Fruit fly (Drosophila melanogaster): ENCODE measurements around the gene Dyro.

Gene Dyro

dm6 chr3L:11306145-11307031 is 10.7 kb upstream of the Dyro start:
- TF ChIP-seq CG8478 (optimal IDR thresholded peaks at IDR 0.05) (no peak), CTCF (optimal IDR thresholded peaks at IDR 0.05) (no peak)

dm6 chr3L:11305316-11305715 is 9.6 kb upstream of the Dyro start:
- no peak for TF ChIP-seq CTCF (optimal IDR thresholded peaks at IDR 0.05)
- TF ChIP-seq CG8478 (optimal IDR thresholded peaks at IDR 0.05): no peak

dm6 chr3L:11303414-11304205 is 7.9 kb upstream of the Dyro start:
- no peak for TF ChIP-seq CTCF (optimal IDR thresholded peaks at IDR 0.05)
- TF ChIP-seq CG8478 (optimal IDR thresholded peaks at IDR 0.05): no peak

dm6 chr3L:11302906-11303305 is 7.2 kb upstream of the Dyro start:
- no peak for TF ChIP-seq CG8478 (optimal IDR thresholded peaks at IDR 0.05)
- no peak for TF ChIP-seq CTCF (optimal IDR thresholded peaks at IDR 0.05)

dm6 chr3L:11299216-11299615 is 3.5 kb upstream of the Dyro start:
- TF ChIP-seq CTCF (optimal IDR thresholded peaks at IDR 0.05) (no peak), CG8478 (optimal IDR thresholded peaks at IDR 0.05) (no peak)

dm6 chr3L:11298371-11299070 is 2.8 kb upstream of the Dyro start:
- TF ChIP-seq CG8478 (optimal IDR thresholded peaks at IDR 0.05): no peak
- no peak for TF ChIP-seq CTCF (optimal IDR thresholded peaks at IDR 0.05)

- TF ChIP-seq CTCF (optimal IDR thresholded peaks at IDR 0.05) (no peak), CG8478 (optimal IDR thresholded peaks at IDR 0.05) (no peak)
Observed at dm6 chr3L:11297595-11298370, 2.1 kb upstream of the Dyro start.

dm6 chr3L:11296801-11297177 is 1.1 kb upstream of the Dyro start:
- TF ChIP-seq CG8478 (optimal IDR thresholded peaks at IDR 0.05) (no peak), CTCF (optimal IDR thresholded peaks at IDR 0.05) (no peak)

- no peak for TF ChIP-seq CG8478 (optimal IDR thresholded peaks at IDR 0.05)
Observed at dm6 chr3L:11296150-11296800, 556 bp upstream of the Dyro start.

dm6 chr3L:11295164-11295516 is 579 bp downstream of the Dyro start:
- TF ChIP-seq CG8478 (optimal IDR thresholded peaks at IDR 0.05) (no peak), CTCF (optimal IDR thresholded peaks at IDR 0.05) (no peak)

- TF ChIP-seq CG8478 (optimal IDR thresholded peaks at IDR 0.05) (no peak), CTCF (optimal IDR thresholded peaks at IDR 0.05) (no peak)
Observed at dm6 chr3L:11294496-11295163, 1.1 kb downstream of the Dyro start.

dm6 chr3L:11293378-11293777 is 2.3 kb downstream of the Dyro start:
- TF ChIP-seq CTCF (optimal IDR thresholded peaks at IDR 0.05): no peak
- TF ChIP-seq CG8478 (optimal IDR thresholded peaks at IDR 0.05): no peak

- TF ChIP-seq CG8478 (optimal IDR thresholded peaks at IDR 0.05): no peak
- TF ChIP-seq CTCF (optimal IDR thresholded peaks at IDR 0.05): no peak
Observed at dm6 chr3L:11292180-11292727, 3.5 kb downstream of the Dyro start.

All from S2 (cell line).